Worm (Caenorhabditis elegans) whole organism, L3 larva: ENCODE measurements around the gene W02A2.12.

ENCODE experiments used
- ama-1 ChIP-seq: fragments of 150-350 bp; optimal IDR thresholded peaks from 2 replicates; lab custom pipeline; 2018
- ceh-16 ChIP-seq: sonication (generic microtip); optimal IDR thresholded peaks from 2 replicates; lab custom pipeline; 2017; ENCODE audit warnings: missing biosample characterization, missing genetic modification characterization
- nhr-11 ChIP-seq: fragments of 150-350 bp; optimal IDR thresholded peaks from 2 replicates; lab custom pipeline; 2014; ENCODE audit warnings: missing biosample characterization, missing genetic modification characterization
- nhr-237 ChIP-seq: fragments of 150-350 bp; optimal IDR thresholded peaks from 2 replicates; lab custom pipeline; 2014; ENCODE audit warnings: missing biosample characterization, missing genetic modification characterization
- nhr-28 ChIP-seq: fragments of 150-350 bp; optimal IDR thresholded peaks from 2 replicates; lab custom pipeline; 2014; ENCODE audit warnings: missing biosample characterization, missing genetic modification characterization
- pha-4 ChIP-seq: fragments of 150-350 bp; optimal IDR thresholded peaks from 2 replicates; lab custom pipeline; 2014; ENCODE audit warnings: missing biosample characterization, missing genetic modification reagents, missing genetic modification characterization
- pqm-1 ChIP-seq: fragments of 150-350 bp; optimal IDR thresholded peaks from 2 replicates; lab custom pipeline; 2017; ENCODE audit warnings: missing biosample characterization, missing genetic modification characterization, inconsistent platforms
- skn-1 ChIP-seq: fragments of 150-350 bp; optimal IDR thresholded peaks from 2 replicates; lab custom pipeline; 2014; ENCODE audit warnings: missing biosample characterization, missing genetic modification characterization
- snpc-4 ChIP-seq: fragments of 150-350 bp; optimal IDR thresholded peaks from 2 replicates; lab custom pipeline; 2014; ENCODE audit warnings: missing biosample characterization, missing genetic modification characterization
- unc-62 ChIP-seq: fragments of 150-350 bp; sonication (generic microtip); optimal IDR thresholded peaks from 4 replicates; lab custom pipeline; 2014; ENCODE audit warnings: missing biosample characterization, missing genetic modification reagents, missing genetic modification characterization

- peak; percentile 92 for TF ChIP-seq pqm-1 (tag; lab: Kevin White, UChicago)
- TF ChIP-seq ceh-16: no peak
- TF ChIP-seq nhr-28 (tag; lab: Kevin White, UChicago): peak; percentile 17
- no peak for TF ChIP-seq snpc-4 (tag; lab: Kevin White, UChicago)
- no peak for TF ChIP-seq unc-62 (GFP tag; lab: Kevin White, UChicago)
- peak; percentile 61 for TF ChIP-seq skn-1
- no peak for TF ChIP-seq pha-4
- no peak for TF ChIP-seq ama-1
- TF ChIP-seq nhr-11: no peak
- no peak for TF ChIP-seq nhr-237 (tag; lab: Kevin White, UChicago)
These were observed 44.6 kb upstream of the W02A2.12 start for ce11 chrIV:13393246-13393716.
